Worm (Caenorhabditis elegans) whole organism, L4 larva: ENCODE results near the gene atad-3.

Experiments
- F10B5.3 ChIP-seq: sonication (generic microtip); optimal IDR thresholded peaks from 2 replicates; lab custom pipeline; 2016; ENCODE audit warnings: mild to moderate bottlenecking, missing genetic modification characterization, missing compliant biosample characterization
- F44E2.7 ChIP-seq: fragments of 200-800 bp; sonication (Bioruptor generic); IDR thresholded peaks from 2 replicates; pipeline ENCODE4 v2.1.2; 2022; ENCODE audit warnings: missing genetic modification characterization, missing compliant biosample characterization
- F49E8.2 ChIP-seq: sonication (generic microtip); optimal IDR thresholded peaks from 2 replicates; lab custom pipeline; 2016; ENCODE audit warnings: missing compliant biosample characterization, mild to moderate bottlenecking, missing genetic modification characterization, borderline replicate concordance
- R02D3.7 ChIP-seq: fragments of 150-350 bp; sonication (generic microtip); optimal IDR thresholded peaks from 3 replicates; lab custom pipeline; 2014; ENCODE audit warnings: missing biosample characterization, missing genetic modification characterization
- T20F7.1 ChIP-seq: fragments of 200-800 bp; sonication (Bioruptor generic); optimal IDR thresholded peaks from 2 replicates; lab custom pipeline; 2018; ENCODE audit warnings: mild to moderate bottlenecking, missing genetic modification characterization, missing compliant biosample characterization
- Y75B8A.6 ChIP-seq: fragments of 200-800 bp; sonication (Bioruptor generic); IDR thresholded peaks from 2 replicates; pipeline ENCODE4 v1.3.6; 2022; ENCODE audit warnings: missing genetic modification reagents, missing genetic modification characterization, missing compliant biosample characterization
- ZK337.2 ChIP-seq: fragments of 200-800 bp; sonication (Bioruptor generic); IDR thresholded peaks from 2 replicates; pipeline ENCODE4 v1.3.6; 2022; ENCODE audit warnings: missing genetic modification reagents, missing genetic modification characterization, missing compliant biosample characterization
- attf-4 ChIP-seq: sonication (generic microtip); optimal IDR thresholded peaks from 3 replicates; lab custom pipeline; 2017; ENCODE audit warnings: missing biosample characterization, missing genetic modification characterization
- ceh-20 ChIP-seq: fragments of 200-800 bp; sonication (Bioruptor generic); IDR thresholded peaks from 2 replicates; pipeline ENCODE4 v1.3.6; 2022; ENCODE audit warnings: missing genetic modification reagents, missing genetic modification characterization, missing compliant biosample characterization
- ceh-32 ChIP-seq: sonication (generic microtip); optimal IDR thresholded peaks from 2 replicates; lab custom pipeline; 2016; ENCODE audit warnings: mild to moderate bottlenecking, missing genetic modification characterization, missing compliant biosample characterization; ENCODE audit not compliant: poor library complexity
- ceh-62 ChIP-seq: sonication (generic microtip); optimal IDR thresholded peaks from 2 replicates; lab custom pipeline; 2017; ENCODE audit warnings: missing biosample characterization, missing genetic modification characterization
- ces-1 ChIP-seq: fragments of 150-350 bp; sonication (generic microtip); optimal IDR thresholded peaks from 4 replicates; lab custom pipeline; 2014; ENCODE audit warnings: missing biosample characterization, missing genetic modification reagents, missing genetic modification characterization
- ctbp-1 ChIP-seq: fragments of 200-800 bp; sonication (Bioruptor generic); IDR thresholded peaks from 2 replicates; pipeline ENCODE4 v1.3.6; 2022; ENCODE audit warnings: missing genetic modification reagents, missing genetic modification characterization, missing compliant biosample characterization
- daf-16 ChIP-seq, 3 experiments: sonication (generic microtip); optimal IDR thresholded peaks; 2 replicates each; lab custom pipeline; 2016 to 2017; ENCODE audit warnings: missing genetic modification characterization in 3 of 3, missing genetic modification reagents in 3 of 3, mild to moderate bottlenecking in 2 of 3, missing compliant biosample characterization in 2 of 3, missing biosample characterization in 1 of 3, moderate library complexity in 1 of 3
- daf-19 ChIP-seq: fragments of 200-800 bp; sonication (Bioruptor generic); conservative IDR thresholded peaks from 2 replicates; pipeline ENCODE4 v1.3.6; 2022; ENCODE audit warnings: missing genetic modification characterization, missing compliant biosample characterization
- dmd-6 ChIP-seq: fragments of 200-800 bp; sonication (Bioruptor generic); IDR thresholded peaks from 2 replicates; pipeline ENCODE4 v1.3.6; 2022; ENCODE audit warnings: missing genetic modification reagents, missing genetic modification characterization, missing compliant biosample characterization
- dmd-8 ChIP-seq: fragments of 200-800 bp; sonication (Bioruptor generic); IDR thresholded peaks from 2 replicates; pipeline ENCODE4 v1.3.6; 2022; ENCODE audit warnings: missing genetic modification characterization, missing compliant biosample characterization
- dmd-9 ChIP-seq: fragments of 200-800 bp; sonication (Bioruptor generic); IDR thresholded peaks from 2 replicates; pipeline ENCODE4 v1.3.6; 2022; ENCODE audit warnings: missing genetic modification reagents, missing genetic modification characterization, missing compliant biosample characterization
- duxl-1 ChIP-seq: sonication (generic microtip); optimal IDR thresholded peaks from 2 replicates; lab custom pipeline; 2016; ENCODE audit warnings: mild to moderate bottlenecking, missing genetic modification characterization, moderate library complexity, missing compliant biosample characterization; ENCODE audit not compliant: poor library complexity
- egl-27 ChIP-seq: sonication (generic microtip); optimal IDR thresholded peaks from 3 replicates; lab custom pipeline; 2017; ENCODE audit warnings: missing biosample characterization, missing genetic modification reagents, missing genetic modification characterization
- fkh-10 ChIP-seq: fragments of 150-350 bp; optimal IDR thresholded peaks from 2 replicates; lab custom pipeline; 2014; ENCODE audit warnings: missing biosample characterization, missing genetic modification reagents, missing genetic modification characterization
- fos-1 ChIP-seq: fragments of 150-350 bp; optimal IDR thresholded peaks from 2 replicates; lab custom pipeline; 2014; ENCODE audit warnings: missing biosample characterization, missing genetic modification characterization
- hlh-30 ChIP-seq: sonication (generic microtip); optimal IDR thresholded peaks from 2 replicates; lab custom pipeline; 2017; ENCODE audit warnings: antibody characterized with exemption, mild to moderate bottlenecking, missing genetic modification characterization, missing compliant biosample characterization; ENCODE audit not compliant: insufficient read depth
- jun-1 ChIP-seq: fragments of 150-350 bp; optimal IDR thresholded peaks from 2 replicates; lab custom pipeline; 2014; ENCODE audit warnings: missing biosample characterization, missing genetic modification reagents, missing genetic modification characterization
- lin-1 ChIP-seq: fragments of 200-800 bp; sonication (Bioruptor generic); IDR thresholded peaks from 2 replicates; pipeline ENCODE4 v1.3.6; 2022; ENCODE audit warnings: missing genetic modification reagents, missing genetic modification characterization, missing compliant biosample characterization
- lin-13 ChIP-seq: fragments of 150-350 bp; optimal IDR thresholded peaks from 2 replicates; lab custom pipeline; 2014; ENCODE audit warnings: missing biosample characterization, missing genetic modification reagents, missing genetic modification characterization
- lin-29 ChIP-seq: fragments of 200-800 bp; sonication (Bioruptor generic); IDR thresholded peaks from 2 replicates; pipeline ENCODE4 v1.3.6; 2022; ENCODE audit warnings: missing genetic modification reagents, missing genetic modification characterization, missing compliant biosample characterization
- lin-38 ChIP-seq: fragments of 200-800 bp; sonication (Bioruptor generic); IDR thresholded peaks from 2 replicates; pipeline ENCODE4 v1.3.6; 2022; ENCODE audit warnings: missing genetic modification reagents, missing genetic modification characterization, missing compliant biosample characterization
- lir-3 ChIP-seq: sonication (generic microtip); optimal IDR thresholded peaks from 2 replicates; lab custom pipeline; 2016; ENCODE audit warnings: mild to moderate bottlenecking, missing genetic modification characterization, missing compliant biosample characterization
- mdt-29 ChIP-seq: fragments of 200-800 bp; sonication (Bioruptor generic); IDR thresholded peaks from 2 replicates; pipeline ENCODE4 v1.3.6; 2022; ENCODE audit warnings: missing genetic modification reagents, missing genetic modification characterization, missing compliant biosample characterization
- mes-2 ChIP-seq: sonication (generic microtip); optimal IDR thresholded peaks from 2 replicates; lab custom pipeline; 2016; ENCODE audit warnings: missing genotype, mild to moderate bottlenecking, missing genetic modification characterization, missing compliant biosample characterization; ENCODE audit not compliant: poor library complexity, severe bottlenecking
- mxl-2 ChIP-seq: fragments of 200-800 bp; sonication (Bioruptor generic); conservative IDR thresholded peaks from 2 replicates; pipeline ENCODE4 v1.3.6; 2022; ENCODE audit warnings: missing genetic modification reagents, missing genetic modification characterization, missing compliant biosample characterization
- mxl-3 ChIP-seq: fragments of 200-800 bp; sonication (Bioruptor generic); optimal IDR thresholded peaks from 2 replicates; lab custom pipeline; 2018; ENCODE audit warnings: mild to moderate bottlenecking, missing genetic modification characterization, missing compliant biosample characterization
- nhr-102 ChIP-seq: sonication (generic microtip); optimal IDR thresholded peaks from 2 replicates; lab custom pipeline; 2016; ENCODE audit warnings: mild to moderate bottlenecking, missing genetic modification characterization, moderate library complexity, missing compliant biosample characterization
- nhr-11 ChIP-seq: fragments of 150-350 bp; optimal IDR thresholded peaks from 2 replicates; lab custom pipeline; 2014; ENCODE audit warnings: missing biosample characterization, missing genetic modification characterization
- nhr-111 ChIP-seq: fragments of 200-800 bp; sonication (Bioruptor generic); optimal IDR thresholded peaks from 2 replicates; lab custom pipeline; 2018; ENCODE audit warnings: mild to moderate bottlenecking, missing genetic modification characterization, missing compliant biosample characterization
- nhr-25 ChIP-seq: sonication (generic microtip); optimal IDR thresholded peaks from 2 replicates; lab custom pipeline; 2017; ENCODE audit warnings: missing genetic modification characterization, mild to moderate bottlenecking, missing compliant biosample characterization, antibody characterized with exemption, moderate library complexity, borderline replicate concordance; ENCODE audit not compliant: insufficient read depth
- nhr-28 ChIP-seq: fragments of 150-350 bp; optimal IDR thresholded peaks from 2 replicates; lab custom pipeline; 2014; ENCODE audit warnings: missing biosample characterization, missing genetic modification characterization
- nhr-77 ChIP-seq: fragments of 150-350 bp; optimal IDR thresholded peaks from 2 replicates; lab custom pipeline; 2014; ENCODE audit warnings: missing biosample characterization, missing genetic modification characterization
- rbr-2 ChIP-seq: sonication (generic microtip); optimal IDR thresholded peaks from 2 replicates; lab custom pipeline; 2016; ENCODE audit warnings: missing genotype, missing genetic modification characterization, missing compliant biosample characterization
- skn-1 ChIP-seq: fragments of 150-350 bp; optimal IDR thresholded peaks from 2 replicates; lab custom pipeline; 2014; ENCODE audit warnings: missing biosample characterization, missing genetic modification characterization
- tag-97 ChIP-seq: fragments of 200-800 bp; sonication (Bioruptor generic); IDR thresholded peaks from 2 replicates; pipeline ENCODE4 v1.3.6; 2022; ENCODE audit warnings: missing genetic modification characterization, missing compliant biosample characterization
- zag-1 ChIP-seq: fragments of 150-350 bp; optimal IDR thresholded peaks from 2 replicates; lab custom pipeline; 2014; ENCODE audit warnings: missing biosample characterization, missing genetic modification characterization
- ztf-7 ChIP-seq: fragments of 150-350 bp; optimal IDR thresholded peaks from 2 replicates; lab custom pipeline; 2014; ENCODE audit warnings: missing biosample characterization, missing genetic modification characterization

The atad-3 gene

ce11 chrII:10248355-10249041 lies at the start of gene atad-3 (continued):
- TF ChIP-seq mxl-3 (peak; percentile 81), fkh-10 (GFP tag; lab: Kevin White, UChicago) (peak; percentile 48), mxl-2 (GFP tag; lab: Robert Waterston, UW) (peak; percentile 82), rbr-2 (tag; lab: Kevin White, UChicago) (peak; percentile 87), egl-27 (tag; lab: Kevin White, UChicago) (no peak), nhr-28 (tag; lab: Kevin White, UChicago) (peak; percentile 68)
- TF ChIP-seq, all 104 proteins: peak for 67

DNA sequence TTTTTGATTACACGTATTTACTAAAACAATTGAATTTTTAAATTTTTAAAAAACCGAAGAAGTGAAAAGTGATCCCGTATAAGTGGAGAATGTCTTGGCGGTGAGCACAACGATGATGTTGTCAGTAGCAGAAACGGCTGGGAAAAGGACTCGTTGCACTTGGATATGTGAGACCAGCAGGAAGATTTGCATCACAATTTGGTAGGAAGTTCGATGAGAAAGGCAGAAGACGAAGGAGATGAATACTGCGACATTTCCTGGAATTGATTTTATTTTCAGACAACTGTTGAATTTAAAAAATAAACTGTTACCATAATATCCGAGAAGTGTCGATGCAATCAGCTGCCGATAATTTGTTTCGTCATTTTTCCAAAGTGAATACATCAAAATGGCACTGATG lies 48.9 kb upstream of the atad-3 start, which contains the start of gene R05H5.4:
R05H5.4 (minus strand) TSS at position 101 of the 400 bp plus-strand sequence.
- TF ChIP-seq lin-1 (GFP tag; lab: Robert Waterston, UW): no peak
- TF ChIP-seq nhr-77 (tag; lab: Kevin White, UChicago): no peak
- no peak for TF ChIP-seq ceh-20 (GFP tag; lab: Robert Waterston, UW)

- TF ChIP-seq mdt-29 (GFP tag; lab: Robert Waterston, UW) (no peak), T20F7.1 (peak; percentile 74), Y75B8A.6 (GFP tag; lab: Robert Waterston, UW) (no peak), duxl-1 (tag; lab: Kevin White, UChicago) (no peak), fos-1 (tag; lab: Kevin White, UChicago) (no peak), F10B5.3 (tag; lab: Kevin White, UChicago) (no peak), nhr-111 (GFP tag; lab: Kevin White, UChicago) (no peak), zag-1 (tag; lab: Kevin White, UChicago) (no peak), fkh-10 (GFP tag; lab: Kevin White, UChicago) (no peak), attf-4 (tag; lab: Kevin White, UChicago) (no peak), F49E8.2 (tag; lab: Kevin White, UChicago) (no peak), ZK337.2 (GFP tag; lab: Robert Waterston, UW) (no peak), ceh-20 (GFP tag; lab: Robert Waterston, UW) (no peak), dmd-6 (GFP tag; lab: Robert Waterston, UW) (peak; percentile 30; the same call in 1 of the 2 replicates), F44E2.7 (GFP tag; lab: Robert Waterston, UW) (no peak), ztf-7 (tag; lab: Kevin White, UChicago) (no peak), lin-38 (GFP tag; lab: Robert Waterston, UW) (peak; percentile 58), lin-13 (GFP tag; lab: Kevin White, UChicago) (no peak), daf-19 (GFP tag; lab: Robert Waterston, UW) (0 out of 2 replicates have a peak, but pooled peaks have one; percentile 29), daf-16 (GFP tag; optimal IDR thresholded peaks at IDR 0.05; lab: Kevin White, UChicago) (no peak), daf-16 (tag; optimal IDR thresholded peaks at IDR 0.05; lab: Kevin White, UChicago) (peak; percentile 31), dmd-9 (no peak), nhr-102 (tag; lab: Kevin White, UChicago) (peak; percentile 24), nhr-25 (tag; lab: Kevin White, UChicago) (no peak), nhr-28 (tag; lab: Kevin White, UChicago) (peak; percentile 72), ctbp-1 (GFP tag; lab: Robert Waterston, UW) (no peak), R02D3.7 (tag; lab: Kevin White, UChicago) (peak; percentile 19), skn-1 (tag; lab: Kevin White, UChicago) (no peak), ceh-32 (tag; lab: Kevin White, UChicago) (no peak), mxl-3 (no peak), nhr-11 (tag; lab: Kevin White, UChicago) (peak; percentile 52), dmd-8 (no peak), ceh-62 (tag; lab: Kevin White, UChicago) (no peak), mes-2 (tag; lab: Kevin White, UChicago) (peak; percentile 97), lir-3 (tag; lab: Kevin White, UChicago) (no peak), jun-1 (tag; lab: Kevin White, UChicago) (no peak), rbr-2 (tag; lab: Kevin White, UChicago) (peak; percentile 40), hlh-30 (tag; lab: Kevin White, UChicago) (peak; percentile 28), egl-27 (tag; lab: Kevin White, UChicago) (no peak), ces-1 (GFP tag; lab: Kevin White, UChicago) (no peak), lin-29 (GFP tag; lab: Robert Waterston, UW) (no peak), tag-97 (GFP tag; lab: Robert Waterston, UW) (no peak)
Observed at ce11 chrII:10200759-10201158, 48.0 kb upstream of the atad-3 start, which contains the start of gene arv-1. TSS of gene arv-1 (minus strand) at chrII:10200823.
